Fruit fly (Drosophila melanogaster): ENCODE data around the gene fusl.

fusl gene

dm6 chr2L:5302284-5302683 lies 35.6 kb downstream of the fusl start (continued):
- peak; percentile 49 for TF ChIP-seq OdsH (GFP tag; optimal IDR thresholded peaks at IDR 0.05)
- TF ChIP-seq CG4318 (GFP tag; optimal IDR thresholded peaks at IDR 0.05): peak; percentile 18
- TF ChIP-seq CG6808 (GFP tag; optimal IDR thresholded peaks at IDR 0.05): no peak
- TF ChIP-seq CG3032 (tag; optimal IDR thresholded peaks at IDR 0.05): peak; percentile 5
- TF ChIP-seq ss (GFP tag; optimal IDR thresholded peaks at IDR 0.05): no peak
- no peak for TF ChIP-seq CG8632 (GFP tag; optimal IDR thresholded peaks at IDR 0.05)
- no peak for TF ChIP-seq Met (GFP tag; optimal IDR thresholded peaks at IDR 0.05)
- TF ChIP-seq Sox102F (GFP tag; optimal IDR thresholded peaks at IDR 0.05): no peak
- TF ChIP-seq achi (GFP tag; optimal IDR thresholded peaks at IDR 0.05): no peak
- peak; percentile 31 for TF ChIP-seq Hr39 (GFP tag; optimal IDR thresholded peaks at IDR 0.05)
- peak; percentile 29 for TF ChIP-seq Hr4 (GFP tag; optimal IDR thresholded peaks at IDR 0.05)
- TF ChIP-seq CG1621 (tag; optimal IDR thresholded peaks at IDR 0.05): no peak
- no peak for TF ChIP-seq Ets21C (GFP tag; optimal IDR thresholded peaks at IDR 0.05)
- TF ChIP-seq CG15336 (GFP tag; IDR thresholded peaks at IDR 0.05): no peak; the same call in 1 of the 2 replicates
- peak; percentile 12 for TF ChIP-seq acj6 (GFP tag; optimal IDR thresholded peaks at IDR 0.05)
- peak; percentile 31 for TF ChIP-seq lz (GFP tag; optimal IDR thresholded peaks at IDR 0.05)
- TF ChIP-seq CG10631 (GFP tag; optimal IDR thresholded peaks at IDR 0.05): no peak
- no peak for TF ChIP-seq net (GFP tag; optimal IDR thresholded peaks at IDR 0.05)
- no peak for TF ChIP-seq dsx (GFP tag; optimal IDR thresholded peaks at IDR 0.05; ENCODE audit: poor library complexity, severe bottlenecking)
- TF ChIP-seq CG3919 (GFP tag; optimal IDR thresholded peaks at IDR 0.05): no peak
- TF ChIP-seq CG9139 (GFP tag; optimal IDR thresholded peaks at IDR 0.05): no peak
- TF ChIP-seq Ets96B (tag; optimal IDR thresholded peaks at IDR 0.05): peak; percentile 25
- TF ChIP-seq Sox15 (GFP tag; optimal IDR thresholded peaks at IDR 0.05): no peak
- TF ChIP-seq spab (GFP tag; optimal IDR thresholded peaks at IDR 0.05): no peak
- no peak for TF ChIP-seq salr (GFP tag; optimal IDR thresholded peaks at IDR 0.05)
- TF ChIP-seq Eip75B (GFP tag; optimal IDR thresholded peaks at IDR 0.05): no peak
- TF ChIP-seq CG6276 (GFP tag; optimal IDR thresholded peaks at IDR 0.05): no peak
- no peak for TF ChIP-seq Hr38 (GFP tag; optimal IDR thresholded peaks at IDR 0.05)
- TF ChIP-seq Gug (GFP tag; IDR thresholded peaks at IDR 0.05): no peak; the same call in 1 of the 2 replicates
- TF ChIP-seq CG6163 (GFP tag; IDR thresholded peaks at IDR 0.05): no peak
- TF ChIP-seq CG10669 (GFP tag; optimal IDR thresholded peaks at IDR 0.05): peak; percentile 10
- TF ChIP-seq pdm3 (GFP tag; optimal IDR thresholded peaks at IDR 0.05): peak; percentile 30
- TF ChIP-seq Smox (GFP tag; optimal IDR thresholded peaks at IDR 0.05): peak; percentile 23

- no peak for TF ChIP-seq CG11902 (GFP tag; optimal IDR thresholded peaks at IDR 0.05)
- no peak for TF ChIP-seq CG3919 (GFP tag; optimal IDR thresholded peaks at IDR 0.05)
- no peak for TF ChIP-seq acj6 (GFP tag; optimal IDR thresholded peaks at IDR 0.05)
- no peak for TF ChIP-seq Gug (GFP tag; IDR thresholded peaks at IDR 0.05)
- no peak for TF ChIP-seq Lpt (GFP tag; optimal IDR thresholded peaks at IDR 0.05)
- no peak for TF ChIP-seq spab (GFP tag; optimal IDR thresholded peaks at IDR 0.05)
- no peak for TF ChIP-seq CG3032 (tag; optimal IDR thresholded peaks at IDR 0.05)
- TF ChIP-seq CG6163 (GFP tag; IDR thresholded peaks at IDR 0.05): peak; percentile 13; the same call in 1 of the 3 replicates
- TF ChIP-seq esn (GFP tag; optimal IDR thresholded peaks at IDR 0.05): no peak
- no peak for TF ChIP-seq OdsH (GFP tag; optimal IDR thresholded peaks at IDR 0.05)
- 0 out of 3 replicates have a peak, but pooled peaks have one; percentile 16 for TF ChIP-seq eg (GFP tag; IDR thresholded peaks at IDR 0.05)
- no peak for TF ChIP-seq Sox15 (GFP tag; optimal IDR thresholded peaks at IDR 0.05)
- TF ChIP-seq dsx (GFP tag; optimal IDR thresholded peaks at IDR 0.05; ENCODE audit: poor library complexity, severe bottlenecking): peak; percentile 13
- TF ChIP-seq Eip78C (GFP tag): peak; percentile 22
- peak; percentile 6 for TF ChIP-seq Sox14 (GFP tag; optimal IDR thresholded peaks at IDR 0.05)
- no peak for TF ChIP-seq salr (GFP tag; optimal IDR thresholded peaks at IDR 0.05)
- TF ChIP-seq Sox102F (GFP tag; optimal IDR thresholded peaks at IDR 0.05): no peak
- TF ChIP-seq Hr4 (GFP tag; optimal IDR thresholded peaks at IDR 0.05): no peak
- TF ChIP-seq CG34406 (GFP tag; optimal IDR thresholded peaks at IDR 0.05): no peak
- TF ChIP-seq CG10669 (GFP tag; optimal IDR thresholded peaks at IDR 0.05): no peak
- no peak for TF ChIP-seq CG32006 (GFP tag; optimal IDR thresholded peaks at IDR 0.05)
- no peak for TF ChIP-seq topi (GFP tag; optimal IDR thresholded peaks at IDR 0.05)
- no peak for TF ChIP-seq CG16779 (tag; optimal IDR thresholded peaks at IDR 0.05)
- no peak for TF ChIP-seq vri (GFP tag; optimal IDR thresholded peaks at IDR 0.05)
- no peak for TF ChIP-seq CG6808 (GFP tag; optimal IDR thresholded peaks at IDR 0.05)
- TF ChIP-seq CG8319 (GFP tag; optimal IDR thresholded peaks at IDR 0.05): no peak
- peak; percentile 32 for TF ChIP-seq ss (GFP tag; optimal IDR thresholded peaks at IDR 0.05)
- no peak for TF ChIP-seq Eip93F (GFP tag; optimal IDR thresholded peaks at IDR 0.05)
- TF ChIP-seq Hr38 (GFP tag; optimal IDR thresholded peaks at IDR 0.05): no peak
- TF ChIP-seq CG8119 (GFP tag; IDR thresholded peaks at IDR 0.05): no peak; the same call in 2 of the 3 replicates
- no peak for TF ChIP-seq lz (GFP tag; optimal IDR thresholded peaks at IDR 0.05)
- no peak for TF ChIP-seq achi (GFP tag; optimal IDR thresholded peaks at IDR 0.05)
These were observed 36.9 kb downstream of the fusl start for dm6 chr2L:5300785-5301616.

Data from whole organism, prepupa.